Worm (Caenorhabditis elegans): Measurements from ENCODE around the gene pus-1.

ce11 chrV:16840283-16840682 is 45.5 kb upstream of the pus-1 start:
- TF ChIP-seq T22C8.4 (GFP tag; IDR thresholded peaks at IDR 0.05) = no peak
- TF ChIP-seq cog-1 (tag; optimal IDR thresholded peaks at IDR 0.05) = no peak
- TF ChIP-seq flt-1 (GFP tag; IDR thresholded peaks at IDR 0.05) = no peak
- TF ChIP-seq ztf-29 (GFP tag; IDR thresholded peaks at IDR 0.05) = no peak
- no peak for TF ChIP-seq med-1 (GFP tag; optimal IDR thresholded peaks at IDR 0.05; ENCODE audit: insufficient read depth)
